Worm (Caenorhabditis elegans): Measurements from ENCODE around the gene ZK355.3.

ZK355.3 gene

ce11 chrII:2888957-2889630 is 38.3 kb downstream of the ZK355.3 start, which contains the start of gene pinn-1 (continued):
- TF ChIP-seq F26F4.8 (GFP tag; conservative IDR thresholded peaks at IDR 0.05) (no peak), nhr-42 (GFP tag; IDR thresholded peaks at IDR 0.05) (peak; percentile 83; the same call in 1 of the 2 replicates), dmd-6 (GFP tag; IDR thresholded peaks at IDR 0.05) (peak; percentile 85), ceh-32 (tag; optimal IDR thresholded peaks at IDR 0.05; ENCODE audit: poor library complexity) (no peak), T26A8.4 (GFP tag; IDR thresholded peaks at IDR 0.05) (peak; percentile 79), nhr-10 (tag; optimal IDR thresholded peaks at IDR 0.05) (no peak), lin-13 (GFP tag; optimal IDR thresholded peaks at IDR 0.05) (peak; percentile 83), dpl-1 (GFP tag; optimal IDR thresholded peaks at IDR 0.05) (peak; percentile 76), aly-2 (tag; optimal IDR thresholded peaks at IDR 0.05) (no peak), skn-1 (tag; optimal IDR thresholded peaks at IDR 0.05) (no peak), zip-2 (tag; optimal IDR thresholded peaks at IDR 0.05) (no peak), ces-1 (GFP tag; optimal IDR thresholded peaks at IDR 0.05) (no peak), attf-4 (tag; optimal IDR thresholded peaks at IDR 0.05) (no peak), cey-2 (tag; optimal IDR thresholded peaks at IDR 0.05; ENCODE audit: borderline replicate concordance, insufficient read depth) (no peak), mxl-3 (GFP tag; optimal IDR thresholded peaks at IDR 0.05) (peak; percentile 72), mdt-29 (GFP tag; IDR thresholded peaks at IDR 0.05) (peak; percentile 74), aha-1 (tag) (peak; percentile 94), saeg-2 (GFP tag; IDR thresholded peaks at IDR 0.05) (0 out of 2 replicates have a peak, but pooled peaks have one; percentile 28), Y105C5A.15 (GFP tag; IDR thresholded peaks at IDR 0.05) (0 out of 2 replicates have a peak, but pooled peaks have one; percentile 20), pqm-1 (tag; optimal IDR thresholded peaks at IDR 0.05) (no peak), D1046.2 (GFP tag; IDR thresholded peaks at IDR 0.05) (peak; percentile 74; the same call in 1 of the 2 replicates), tra-1 (GFP tag; IDR thresholded peaks at IDR 0.05) (peak; percentile 82), snpc-4 (tag; optimal IDR thresholded peaks at IDR 0.05) (no peak), F37D6.2 (tag; optimal IDR thresholded peaks at IDR 0.05) (peak; percentile 65), daf-8 (GFP tag; IDR thresholded peaks at IDR 0.05) (no peak), ceh-28 (tag; optimal IDR thresholded peaks at IDR 0.05) (peak; percentile 46), spr-3 (GFP tag; optimal IDR thresholded peaks at IDR 0.05) (no peak), lsy-2 (tag; optimal IDR thresholded peaks at IDR 0.05) (peak; percentile 59 to 89), T20F7.1 (GFP tag; optimal IDR thresholded peaks at IDR 0.05) (no peak), hmg-1.1 (GFP tag; IDR thresholded peaks at IDR 0.05) (peak; percentile 79), sdz-12 (GFP tag; optimal IDR thresholded peaks at IDR 0.05) (peak; percentile 90), nhr-6 (tag; optimal IDR thresholded peaks at IDR 0.05) (peak; percentile 55), nhr-11 (tag; optimal IDR thresholded peaks at IDR 0.05) (peak; percentile 53), lim-7 (GFP tag; IDR thresholded peaks at IDR 0.05) (no peak), R02D3.7 (tag; optimal IDR thresholded peaks at IDR 0.05) (no peak), daf-12 (tag; optimal IDR thresholded peaks at IDR 0.05) (no peak)

DNA sequence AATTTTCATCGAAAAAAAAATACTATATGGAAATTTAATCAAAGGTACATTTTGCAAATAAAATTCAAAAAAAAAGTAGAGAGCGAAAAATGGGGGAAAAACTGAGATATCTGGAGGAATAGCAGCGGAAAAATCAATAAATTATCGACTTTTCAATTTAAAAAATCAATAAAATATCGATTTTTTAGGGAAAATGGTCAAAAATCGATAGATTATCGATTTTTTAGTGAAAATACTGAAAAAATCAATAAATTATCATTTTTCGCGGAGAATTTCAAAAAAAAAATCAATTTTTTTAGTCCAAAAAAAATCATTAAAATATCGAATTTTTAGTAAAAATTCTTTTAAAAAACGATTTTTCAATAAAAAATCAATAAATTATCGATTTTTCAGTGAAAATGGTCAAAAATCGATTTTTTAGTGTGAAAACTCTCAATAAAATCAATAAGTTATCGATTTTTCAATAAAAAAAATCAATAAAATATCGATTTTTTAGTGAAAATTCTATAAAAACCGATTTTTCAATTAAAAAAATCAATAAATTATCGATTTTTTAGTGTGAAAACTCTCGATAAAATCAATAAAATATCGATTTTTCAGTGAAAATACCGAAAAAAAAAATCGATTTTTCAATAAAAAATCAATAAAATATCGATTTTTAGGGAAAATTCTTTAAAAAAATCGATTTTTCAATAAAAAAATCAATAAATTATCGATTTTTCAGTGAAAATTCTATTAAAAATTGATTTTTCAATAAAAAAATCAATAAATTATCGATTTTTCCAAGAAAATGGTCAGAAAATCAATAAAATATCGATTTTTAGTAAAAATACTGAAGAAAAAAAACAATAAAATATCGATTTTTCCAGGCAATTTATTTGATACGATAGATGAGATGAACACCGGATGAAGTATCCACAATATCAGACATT is 41.6 kb downstream of the ZK355.3 start:
- TF ChIP-seq nhr-76 (tag; optimal IDR thresholded peaks at IDR 0.05) (no peak), ceh-28 (tag; optimal IDR thresholded peaks at IDR 0.05) (peak; percentile 89)

DNA sequence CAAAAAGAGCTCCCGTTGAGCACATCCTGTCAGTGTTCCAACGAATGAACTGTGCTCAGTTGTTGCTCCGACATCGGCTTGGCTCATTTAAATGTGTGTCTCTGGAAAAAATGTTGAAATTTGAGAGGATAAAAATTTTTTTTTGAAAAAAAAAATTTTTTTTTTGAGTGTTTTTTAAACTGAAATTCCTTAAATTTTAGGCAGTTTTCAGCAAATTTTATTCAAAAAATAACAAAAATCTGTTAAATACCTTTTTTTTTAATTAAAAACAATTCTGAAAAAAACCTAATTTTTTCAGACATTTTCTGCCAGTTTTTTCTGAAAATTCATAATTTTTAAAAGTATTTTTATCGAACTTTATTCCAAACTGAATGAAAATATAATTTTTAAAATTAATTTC is 42.6 kb downstream of the ZK355.3 start, which contains the start of gene pigw-1:
Gene pigw-1, minus strand, starts transcription at position 101 of the 400 bp plus-strand sequence.
- no peak for TF ChIP-seq nhr-77 (tag; optimal IDR thresholded peaks at IDR 0.05)
- no peak for TF ChIP-seq daf-12 (tag; optimal IDR thresholded peaks at IDR 0.05)
- TF ChIP-seq lin-39 (tag; optimal IDR thresholded peaks at IDR 0.05), result no peak
- no peak for TF ChIP-seq pqm-1 (tag; optimal IDR thresholded peaks at IDR 0.05)
- no peak for TF ChIP-seq arid-1 (GFP tag; conservative IDR thresholded peaks at IDR 0.05)
- no peak for TF ChIP-seq lin-13 (GFP tag; optimal IDR thresholded peaks at IDR 0.05)
- TF ChIP-seq saeg-2 (GFP tag; IDR thresholded peaks at IDR 0.05), result no peak
- TF ChIP-seq ces-1 (GFP tag; optimal IDR thresholded peaks at IDR 0.05), result no peak
- TF ChIP-seq dmd-9 (GFP tag; IDR thresholded peaks at IDR 0.05), result no peak
- TF ChIP-seq ama-1 (optimal IDR thresholded peaks at IDR 0.05), result no peak
- no peak for TF ChIP-seq aha-1 (tag)
- no peak for TF ChIP-seq D1046.2 (GFP tag; IDR thresholded peaks at IDR 0.05)
- TF ChIP-seq egl-27 (tag; optimal IDR thresholded peaks at IDR 0.05), result no peak
- no peak for TF ChIP-seq ceh-44 (GFP tag; IDR thresholded peaks at IDR 0.05)
